Worm (Caenorhabditis elegans): ENCODE results near the gene col-153.

Gene col-153

ce11 chrV:10909071-10909470 lies 40.5 kb upstream of the col-153 start, which contains the start of gene zzz-1:
Gene zzz-1, minus strand, starts transcription at chrV:10909171.
- TF ChIP-seq peb-1 (tag; optimal IDR thresholded peaks at IDR 0.05) (no peak), mbf-1 (tag; optimal IDR thresholded peaks at IDR 0.05) (no peak), unc-62 (GFP tag; optimal IDR thresholded peaks at IDR 0.05) (no peak), ceh-82 (tag; optimal IDR thresholded peaks at IDR 0.05) (no peak), alr-1 (tag; optimal IDR thresholded peaks at IDR 0.05) (no peak), lin-13 (GFP tag; optimal IDR thresholded peaks at IDR 0.05) (no peak), gmeb-1 (tag; optimal IDR thresholded peaks at IDR 0.05) (no peak), nhr-23 (tag; optimal IDR thresholded peaks at IDR 0.05) (no peak), ZK546.5 (tag; optimal IDR thresholded peaks at IDR 0.05) (no peak), nhr-21 (tag; optimal IDR thresholded peaks at IDR 0.05) (no peak), R02D3.7 (tag; optimal IDR thresholded peaks at IDR 0.05) (no peak), dmd-4 (tag; optimal IDR thresholded peaks at IDR 0.05) (no peak), ztf-11 (tag; optimal IDR thresholded peaks at IDR 0.05) (no peak), nhr-77 (tag; optimal IDR thresholded peaks at IDR 0.05) (no peak)

ce11 chrV:10909959-10910358 lies 39.7 kb upstream of the col-153 start:
- no peak for TF ChIP-seq fos-1 (tag; optimal IDR thresholded peaks at IDR 0.05)
- TF ChIP-seq elt-3 (tag; optimal IDR thresholded peaks at IDR 0.05) = no peak
- TF ChIP-seq lin-13 (GFP tag; optimal IDR thresholded peaks at IDR 0.05) = no peak
- TF ChIP-seq nhr-12 (tag; optimal IDR thresholded peaks at IDR 0.05) = no peak
- TF ChIP-seq snpc-4 (tag; optimal IDR thresholded peaks at IDR 0.05) = no peak
- no peak for TF ChIP-seq sma-3 (GFP tag; optimal IDR thresholded peaks at IDR 0.05)
- no peak for TF ChIP-seq C34F6.9 (tag; optimal IDR thresholded peaks at IDR 0.05)
- no peak for TF ChIP-seq ZK546.5 (tag; optimal IDR thresholded peaks at IDR 0.05)
- no peak for TF ChIP-seq nhr-10 (tag; optimal IDR thresholded peaks at IDR 0.05)
- TF ChIP-seq mdl-1 (tag; optimal IDR thresholded peaks at IDR 0.05) = no peak
- TF ChIP-seq ceh-82 (tag; optimal IDR thresholded peaks at IDR 0.05) = no peak
- TF ChIP-seq nhr-129 (tag; optimal IDR thresholded peaks at IDR 0.05) = no peak
- no peak for TF ChIP-seq nhr-21 (tag; optimal IDR thresholded peaks at IDR 0.05)
- no peak for TF ChIP-seq nhr-25 (tag; optimal IDR thresholded peaks at IDR 0.05)
- no peak for TF ChIP-seq mbf-1 (tag; optimal IDR thresholded peaks at IDR 0.05)
- TF ChIP-seq blmp-1 (tag; optimal IDR thresholded peaks at IDR 0.05; ENCODE audit: insufficient read depth) = no peak

- TF ChIP-seq mdl-1 (tag; optimal IDR thresholded peaks at IDR 0.05) (no peak), unc-39 (tag; optimal IDR thresholded peaks at IDR 0.05) (no peak), elt-3 (tag; optimal IDR thresholded peaks at IDR 0.05) (no peak), nhr-129 (tag; optimal IDR thresholded peaks at IDR 0.05) (peak; percentile 63), nhr-23 (tag; optimal IDR thresholded peaks at IDR 0.05) (no peak), snpc-4 (tag; optimal IDR thresholded peaks at IDR 0.05) (no peak), dmd-4 (tag; optimal IDR thresholded peaks at IDR 0.05) (no peak), gmeb-1 (tag; optimal IDR thresholded peaks at IDR 0.05) (no peak), crh-2 (tag; optimal IDR thresholded peaks at IDR 0.05) (no peak), nhr-77 (tag; optimal IDR thresholded peaks at IDR 0.05) (no peak), nhr-11 (tag; optimal IDR thresholded peaks at IDR 0.05) (no peak), ztf-11 (tag; optimal IDR thresholded peaks at IDR 0.05) (no peak), zag-1 (tag; optimal IDR thresholded peaks at IDR 0.05) (no peak), sma-9 (GFP tag; optimal IDR thresholded peaks at IDR 0.05) (peak; percentile 12), sma-9 (tag; optimal IDR thresholded peaks at IDR 0.05) (no peak), F13H6.1 (tag; optimal IDR thresholded peaks at IDR 0.05) (peak; percentile 34), lin-39 (tag; optimal IDR thresholded peaks at IDR 0.05) (no peak), alr-1 (tag; optimal IDR thresholded peaks at IDR 0.05) (no peak), nhr-21 (tag; optimal IDR thresholded peaks at IDR 0.05) (no peak), nhr-12 (tag; optimal IDR thresholded peaks at IDR 0.05) (no peak)
These were observed 33.7 kb upstream of the col-153 start for ce11 chrV:10915922-10916321.

ce11 chrV:10918373-10918772 lies 31.2 kb upstream of the col-153 start, which contains the start of gene F58B4.2:
Gene F58B4.2, minus strand, starts transcription at chrV:10918473.
- TF ChIP-seq ztf-11 (tag; optimal IDR thresholded peaks at IDR 0.05) = no peak
- TF ChIP-seq mbf-1 (tag; optimal IDR thresholded peaks at IDR 0.05) = no peak
- no peak for TF ChIP-seq gmeb-1 (tag; optimal IDR thresholded peaks at IDR 0.05)
- TF ChIP-seq nhr-11 (tag; optimal IDR thresholded peaks at IDR 0.05) = no peak
- no peak for TF ChIP-seq egl-27 (tag; optimal IDR thresholded peaks at IDR 0.05)

- TF ChIP-seq egl-27 (tag; optimal IDR thresholded peaks at IDR 0.05) (no peak), crh-2 (tag; optimal IDR thresholded peaks at IDR 0.05) (no peak), alr-1 (tag; optimal IDR thresholded peaks at IDR 0.05) (no peak), nhr-77 (tag; optimal IDR thresholded peaks at IDR 0.05) (no peak), dmd-4 (tag; optimal IDR thresholded peaks at IDR 0.05) (no peak), sma-3 (GFP tag; optimal IDR thresholded peaks at IDR 0.05) (no peak), C34F6.9 (tag; optimal IDR thresholded peaks at IDR 0.05) (no peak), sem-4 (tag; optimal IDR thresholded peaks at IDR 0.05) (no peak), aly-2 (tag; optimal IDR thresholded peaks at IDR 0.05) (no peak), skn-1 (tag; optimal IDR thresholded peaks at IDR 0.05) (no peak), unc-55 (GFP tag; optimal IDR thresholded peaks at IDR 0.05) (no peak), F13H6.1 (tag; optimal IDR thresholded peaks at IDR 0.05) (no peak), nhr-25 (tag; optimal IDR thresholded peaks at IDR 0.05) (no peak), ztf-11 (tag; optimal IDR thresholded peaks at IDR 0.05) (no peak), ztf-4 (tag; optimal IDR thresholded peaks at IDR 0.05) (no peak), nhr-129 (tag; optimal IDR thresholded peaks at IDR 0.05) (no peak)
These were observed 27.9 kb upstream of the col-153 start, which contains the start of gene nas-31 for ce11 chrV:10921747-10922146. Gene nas-31, minus strand, starts transcription at chrV:10921847.

Measured in whole organism, L2 larva.